Worm (Caenorhabditis elegans): ENCODE results near the gene Y50E8A.2.
A peak's percentile ranks its signal among the peaks of the same experiment; 100 is the strongest.

Y50E8A.2 gene

DNA sequence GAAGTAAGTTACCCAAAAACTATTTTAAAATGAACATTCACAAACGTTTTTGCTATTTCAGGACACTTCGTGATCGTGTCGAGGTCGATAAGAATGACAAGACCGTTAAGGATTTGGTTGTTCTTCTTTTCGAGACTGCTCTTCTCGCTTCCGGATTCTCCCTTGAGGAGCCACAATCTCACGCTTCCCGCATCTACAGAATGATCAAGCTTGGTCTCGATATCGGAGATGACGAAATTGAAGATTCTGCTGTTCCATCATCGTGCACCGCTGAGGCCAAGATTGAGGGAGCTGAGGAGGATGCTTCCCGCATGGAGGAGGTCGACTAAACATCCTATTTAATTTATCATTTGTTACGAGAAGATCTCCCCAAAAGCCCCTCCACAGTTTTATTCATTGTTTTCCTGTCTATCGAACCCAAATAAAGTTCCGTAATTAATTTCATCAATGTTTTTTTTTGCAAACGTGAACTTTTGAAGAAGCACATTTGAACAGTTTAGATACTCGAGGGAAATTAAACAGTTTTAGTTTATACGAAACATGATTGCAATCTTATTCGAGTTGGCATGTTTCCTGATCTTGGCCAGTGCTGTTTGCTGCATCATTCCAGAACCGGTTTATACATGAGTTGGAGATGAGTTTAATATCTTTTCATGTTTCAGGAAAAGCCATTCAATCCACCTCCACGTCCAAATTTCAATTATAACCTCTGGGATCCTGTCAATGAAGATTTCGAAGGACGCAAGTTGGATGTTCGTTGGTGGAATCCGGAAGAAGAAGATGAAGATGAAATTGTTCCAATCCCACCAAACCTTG, 40.3 kb downstream of the Y50E8A.2 start, which contains the start of gene C47E8.11 (continued):
- TF ChIP-seq Y95B8A.8 (GFP tag; IDR thresholded peaks at IDR 0.05) = no peak; the same call in 1 of the 2 replicates
- TF ChIP-seq K12H6.12 (tag; optimal IDR thresholded peaks at IDR 0.05) = peak; percentile 39
- TF ChIP-seq athp-1 (tag; optimal IDR thresholded peaks at IDR 0.05) = peak; percentile 41
- peak; percentile 51 for TF ChIP-seq zfh-2 (GFP tag; conservative IDR thresholded peaks at IDR 0.05)
- TF ChIP-seq T07F8.4 (tag; optimal IDR thresholded peaks at IDR 0.05) = peak; percentile 7
- TF ChIP-seq F10E7.11 (tag; optimal IDR thresholded peaks at IDR 0.05) = peak; percentile 85
- TF ChIP-seq B0336.3 (GFP tag; IDR thresholded peaks at IDR 0.05) = peak; percentile 86
- peak; percentile 57 for TF ChIP-seq hmg-20 (GFP tag; IDR thresholded peaks at IDR 0.05)
- peak; percentile 42 for TF ChIP-seq gei-17 (GFP tag; optimal IDR thresholded peaks at IDR 0.05)
- peak; percentile 34 for TF ChIP-seq atf-7 (tag; optimal IDR thresholded peaks at IDR 0.05)
- TF ChIP-seq let-526 (GFP tag; IDR thresholded peaks at IDR 0.05) = no peak; the same call in 1 of the 2 replicates
- TF ChIP-seq efl-1 (GFP tag; optimal IDR thresholded peaks at IDR 0.05) = peak; percentile 19
- peak; percentile 80 for TF ChIP-seq repo-1 (tag; optimal IDR thresholded peaks at IDR 0.05)
- TF ChIP-seq let-607 (tag; optimal IDR thresholded peaks at IDR 0.05) = peak in 1 of 2 experiments; percentile 60
- peak; percentile 23 for TF ChIP-seq xnd-1 (tag; optimal IDR thresholded peaks at IDR 0.05)
- peak; percentile 50 for TF ChIP-seq zim-3 (tag; optimal IDR thresholded peaks at IDR 0.05)
- TF ChIP-seq ekl-4 (GFP tag; IDR thresholded peaks at IDR 0.05) = peak; percentile 77; the same call in 1 of the 2 replicates
- peak; percentile 68 for TF ChIP-seq Y53G8AR.9 (GFP tag; conservative IDR thresholded peaks at IDR 0.05)
- peak; percentile 30 for TF ChIP-seq rcor-1 (GFP tag; IDR thresholded peaks at IDR 0.05)
- TF ChIP-seq F57C9.4 (tag; optimal IDR thresholded peaks at IDR 0.05) = no peak
- TF ChIP-seq lin-40 (tag; optimal IDR thresholded peaks at IDR 0.05) = peak; percentile 52
- peak; percentile 84 for TF ChIP-seq madf-6 (GFP tag; IDR thresholded peaks at IDR 0.05)
- TF ChIP-seq F55B11.4 (tag; optimal IDR thresholded peaks at IDR 0.05; ENCODE audit: borderline replicate concordance, insufficient read depth) = no peak
- TF ChIP-seq ztf-22 (GFP tag; optimal IDR thresholded peaks at IDR 0.05) = no peak
- peak; percentile 82 for TF ChIP-seq snpc-1.3 (tag; optimal IDR thresholded peaks at IDR 0.05; ENCODE audit: insufficient read depth)
- no peak for TF ChIP-seq C17E4.6 (GFP tag; IDR thresholded peaks at IDR 0.05)
- TF ChIP-seq nfyb-1 (GFP tag; IDR thresholded peaks at IDR 0.05) = peak; percentile 75
- TF ChIP-seq hlh-12 (tag; optimal IDR thresholded peaks at IDR 0.05) = no peak
- peak; percentile 44 for TF ChIP-seq F23B12.7 (tag; optimal IDR thresholded peaks at IDR 0.05; ENCODE audit: insufficient read depth)
- peak; percentile 21 for TF ChIP-seq hrde-1 (tag; optimal IDR thresholded peaks at IDR 0.05; ENCODE audit: borderline replicate concordance)
- no peak for TF ChIP-seq ceh-40 (GFP tag; IDR thresholded peaks at IDR 0.05)
- peak; percentile 48 for TF ChIP-seq F52B5.7 (tag; optimal IDR thresholded peaks at IDR 0.05)
- no peak for TF ChIP-seq ccch-3 (GFP tag; optimal IDR thresholded peaks at IDR 0.05)
- TF ChIP-seq lin-54 (GFP tag; optimal IDR thresholded peaks at IDR 0.05) = peak; percentile 64
- TF ChIP-seq Y56A3A.18 (GFP tag; IDR thresholded peaks at IDR 0.05) = peak; percentile 92
- no peak for TF ChIP-seq F39B2.1 (GFP tag; IDR thresholded peaks at IDR 0.05)
- no peak for TF ChIP-seq ceh-58 (GFP tag; IDR thresholded peaks at IDR 0.05)
- TF ChIP-seq ceh-100 (GFP tag; IDR thresholded peaks at IDR 0.05) = no peak; the same call in 1 of the 2 replicates
- peak; percentile 16 for TF ChIP-seq sptf-2 (GFP tag; optimal IDR thresholded peaks at IDR 0.05)
- peak; percentile 67 for TF ChIP-seq tbp1 (GFP tag; optimal IDR thresholded peaks at IDR 0.05)
- peak; percentile 88 for TF ChIP-seq snpc-3.4 (tag; optimal IDR thresholded peaks at IDR 0.05)
- 0 out of 2 replicates have a peak, but pooled peaks have one; percentile 40 for TF ChIP-seq cebp-2 (GFP tag; IDR thresholded peaks at IDR 0.05)
- no peak for TF ChIP-seq snpc-1.1 (tag; optimal IDR thresholded peaks at IDR 0.05; ENCODE audit: insufficient read depth)
- no peak for TF ChIP-seq nfya-1 (tag; optimal IDR thresholded peaks at IDR 0.05; ENCODE audit: borderline replicate concordance, insufficient read depth)
- TF ChIP-seq F49E8.2 (tag; optimal IDR thresholded peaks at IDR 0.05; ENCODE audit: insufficient read depth) = peak; percentile 94
